Fruit fly (Drosophila melanogaster) whole organism, pupa: ENCODE data around the gene Nup154.

Source experiments
- CG10348 ChIP-seq: fragments of 200-800 bp; sonication (Bioruptor generic); IDR thresholded peaks from 2 replicates; pipeline ENCODE4 v1.3.6; 2022; ENCODE audit warnings: missing biosample characterization, missing genetic modification characterization
- CG8301 ChIP-seq: fragments of 200-800 bp; sonication (Bioruptor generic); optimal IDR thresholded peaks from 2 replicates; lab custom pipeline; 2018; ENCODE audit warnings: missing biosample characterization, mild to moderate bottlenecking, missing genetic modification characterization
- CG9948 ChIP-seq: fragments of 200-800 bp; sonication (Bioruptor generic); optimal IDR thresholded peaks from 2 replicates; lab custom pipeline; 2018; ENCODE audit warnings: missing biosample characterization, mild to moderate bottlenecking, missing genetic modification characterization, moderate library complexity

- no peak for TF ChIP-seq CG9948 (tag; lab: Kevin White, UChicago)
- no peak for TF ChIP-seq CG10348
- no peak for TF ChIP-seq CG8301 (tag; lab: Kevin White, UChicago)
Observed at dm6 chr2L:11039548-11040144, 35.0 kb downstream of the Nup154 start.
